Worm (Caenorhabditis elegans): ENCODE data around the gene C35D10.8.

Gene C35D10.8

DNA sequence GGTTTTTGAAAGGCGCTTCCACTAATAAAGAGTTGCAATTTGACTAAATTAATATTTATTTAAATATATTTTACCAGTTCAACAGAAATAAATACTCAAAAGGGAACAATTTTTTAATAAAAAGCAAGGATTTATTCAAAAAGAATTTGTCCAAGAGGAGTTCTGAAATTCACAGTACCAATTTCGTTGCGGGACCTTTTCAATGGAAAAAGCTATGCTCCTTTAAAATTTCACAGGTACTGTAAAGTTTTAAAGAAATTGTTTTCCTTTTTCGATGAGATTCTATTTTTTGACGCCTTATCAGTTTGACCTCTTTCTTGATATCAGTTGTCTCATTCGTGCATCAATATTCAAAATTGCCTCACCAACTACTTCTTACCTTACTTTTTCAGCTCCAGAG lies 45.2 kb downstream of the C35D10.8 start, which contains the start of gene tag-340:
Gene tag-340, plus strand, starts transcription at position 249 of the 400 bp plus-strand sequence.
- no peak for TF ChIP-seq nhr-76 (tag; optimal IDR thresholded peaks at IDR 0.05)
- no peak for TF ChIP-seq hlh-1 (tag; optimal IDR thresholded peaks at IDR 0.05)

DNA sequence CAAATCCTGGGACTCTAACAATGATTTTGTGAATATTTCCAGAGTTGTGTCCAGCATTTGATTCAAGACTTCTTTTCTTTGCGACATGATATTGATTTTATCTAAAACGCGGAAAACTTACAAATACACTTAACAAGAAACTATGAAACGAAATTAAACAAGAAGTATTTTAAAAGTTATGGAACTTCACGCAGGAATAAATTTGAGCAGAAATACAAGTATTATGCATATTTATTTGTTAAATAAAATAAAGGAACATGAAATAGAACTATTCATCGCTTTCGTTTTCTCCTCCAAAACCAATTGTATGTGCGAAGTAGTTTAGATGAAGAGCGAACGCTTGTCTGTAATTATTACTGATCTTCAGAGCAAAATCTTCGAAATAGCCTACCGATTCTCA lies 48.8 kb downstream of the C35D10.8 start, which contains the start of gene kbp-2:
Gene kbp-2, minus strand, starts transcription at position 101 of the 400 bp plus-strand sequence.
- no peak for TF ChIP-seq ceh-83 (GFP tag; optimal IDR thresholded peaks at IDR 0.05)
- TF ChIP-seq nhr-28 (tag; optimal IDR thresholded peaks at IDR 0.05): no peak
- no peak for TF ChIP-seq bed-3 (GFP tag; optimal IDR thresholded peaks at IDR 0.05)
- no peak for TF ChIP-seq mls-2 (tag; optimal IDR thresholded peaks at IDR 0.05)
- no peak for TF ChIP-seq sem-2 (GFP tag; optimal IDR thresholded peaks at IDR 0.05)
- TF ChIP-seq lsy-2 (tag; optimal IDR thresholded peaks at IDR 0.05): no peak

DNA sequence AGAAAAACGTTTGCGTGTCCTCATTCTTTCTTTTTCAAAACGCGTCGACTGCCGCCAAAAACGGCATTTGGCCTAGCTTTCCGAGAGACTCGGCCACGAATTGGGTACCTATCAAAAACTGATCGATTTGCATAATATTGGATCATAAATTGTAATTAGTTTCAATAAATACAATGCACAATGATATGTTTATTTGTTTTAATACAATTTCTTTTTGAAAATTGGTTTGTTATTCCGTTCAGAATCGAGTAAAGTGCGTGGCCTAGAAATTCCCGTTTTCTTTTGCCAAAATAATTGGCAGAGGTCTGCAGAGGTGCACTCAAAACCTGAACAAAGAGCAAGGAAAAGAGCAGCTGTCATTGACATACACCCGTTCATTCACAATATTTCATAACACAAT lies 50.4 kb downstream of the C35D10.8 start, which contains the start of gene F26F4.8:
Gene F26F4.8, minus strand, starts transcription at position 69 of the 400 bp plus-strand sequence.
- no peak for TF ChIP-seq flh-1 (GFP tag; optimal IDR thresholded peaks at IDR 0.05)
- no peak for TF ChIP-seq elt-3 (tag; optimal IDR thresholded peaks at IDR 0.05)
- no peak for TF ChIP-seq snpc-4 (tag; optimal IDR thresholded peaks at IDR 0.05)
- no peak for TF ChIP-seq ztf-11 (tag; optimal IDR thresholded peaks at IDR 0.05)
- TF ChIP-seq mls-2 (tag; optimal IDR thresholded peaks at IDR 0.05): no peak
- no peak for TF ChIP-seq M03D4.4 (tag; optimal IDR thresholded peaks at IDR 0.05)
- no peak for TF ChIP-seq lsy-2 (tag; optimal IDR thresholded peaks at IDR 0.05)
- no peak for TF ChIP-seq unc-62 (GFP tag; optimal IDR thresholded peaks at IDR 0.05)
- TF ChIP-seq nhr-2 (tag; optimal IDR thresholded peaks at IDR 0.05): no peak
- TF ChIP-seq bed-3 (GFP tag; optimal IDR thresholded peaks at IDR 0.05): no peak
- TF ChIP-seq zip-8 (tag; optimal IDR thresholded peaks at IDR 0.05): no peak
- no peak for TF ChIP-seq mab-5 (tag; optimal IDR thresholded peaks at IDR 0.05)
- peak; percentile 2 for TF ChIP-seq lin-32 (GFP tag; optimal IDR thresholded peaks at IDR 0.05)
- peak; percentile 92 for TF ChIP-seq unc-120 (tag; optimal IDR thresholded peaks at IDR 0.05; ENCODE audit: poor library complexity, severe bottlenecking)
- peak; percentile 43 for TF ChIP-seq ceh-83 (GFP tag; optimal IDR thresholded peaks at IDR 0.05)
- TF ChIP-seq elt-1 (tag; optimal IDR thresholded peaks at IDR 0.05; ENCODE audit: borderline replicate concordance, insufficient read depth): no peak
- TF ChIP-seq ham-2 (GFP tag; optimal IDR thresholded peaks at IDR 0.05): no peak
- no peak for TF ChIP-seq pha-4 (tag; optimal IDR thresholded peaks at IDR 0.05)
- TF ChIP-seq nhr-237 (tag; optimal IDR thresholded peaks at IDR 0.05): no peak
- TF ChIP-seq nhr-12 (tag; optimal IDR thresholded peaks at IDR 0.05): no peak
- TF ChIP-seq sptf-1 (tag; optimal IDR thresholded peaks at IDR 0.05): peak; percentile 26
- peak; percentile 18 for TF ChIP-seq mep-1 (tag; optimal IDR thresholded peaks at IDR 0.05)
- TF ChIP-seq ceh-39 (tag; optimal IDR thresholded peaks at IDR 0.05): no peak
- TF ChIP-seq hlh-1 (tag; optimal IDR thresholded peaks at IDR 0.05): peak; percentile 37
- no peak for TF ChIP-seq drap-1 (GFP tag; optimal IDR thresholded peaks at IDR 0.05)
- TF ChIP-seq tbx-8 (GFP tag; optimal IDR thresholded peaks at IDR 0.05): no peak
- no peak for TF ChIP-seq blmp-1 (tag; optimal IDR thresholded peaks at IDR 0.05)
- TF ChIP-seq ceh-43 (GFP tag; optimal IDR thresholded peaks at IDR 0.05): peak; percentile 19
- no peak for TF ChIP-seq nhr-28 (tag; optimal IDR thresholded peaks at IDR 0.05)
- TF ChIP-seq cnd-1 (tag; optimal IDR thresholded peaks at IDR 0.05): no peak
- TF ChIP-seq ces-1 (GFP tag; optimal IDR thresholded peaks at IDR 0.05): peak; percentile 2
- TF ChIP-seq sem-2 (GFP tag; optimal IDR thresholded peaks at IDR 0.05): no peak

All from whole organism, mixed stage, embryonic.